5 worm cellular contexts compared by ENCODE assay signal in the genomic region with DNA sequence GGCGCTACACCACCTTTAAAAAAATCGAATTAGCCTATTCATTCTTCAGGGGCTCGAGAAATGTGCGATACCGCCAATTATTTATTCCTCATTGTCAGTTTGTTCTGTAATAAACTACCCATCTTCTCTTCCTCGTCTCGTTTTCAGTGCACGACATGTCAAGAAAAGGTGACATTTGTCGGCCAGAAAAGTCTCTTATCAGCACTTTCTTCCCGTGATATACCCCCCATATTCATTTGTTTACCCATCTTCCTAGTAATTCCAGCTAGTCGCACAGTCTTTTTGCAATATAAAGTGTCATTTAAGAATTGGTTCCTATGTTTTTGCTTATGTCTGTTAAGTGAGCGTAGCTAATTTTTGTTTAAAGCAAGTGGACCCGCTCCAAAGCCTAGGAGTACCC.
A peak's percentile ranks its signal among the peaks of the same experiment; 100 is the strongest.
TF ChIP-seq lines count a peak whose summit lies in the region.

No protein-coding gene starts in this region.

TF ChIP-seq in whole organism, L1 larva, 84 proteins besides CTCF, POLR2A, EP300 and RAD21:
- no peak for TF ChIP-seq lir-3 (tag; optimal IDR thresholded peaks at IDR 0.05; lab: Kevin White, UChicago; ENCODE audit: poor library complexity)
- TF ChIP-seq nhr-85 (tag; lab: Kevin White, UChicago): no peak
- no peak for TF ChIP-seq ceh-88 (GFP tag; IDR thresholded peaks at IDR 0.05; lab: Robert Waterston, UW)
- TF ChIP-seq elt-2 (tag; optimal IDR thresholded peaks at IDR 0.05; lab: Kevin White, UChicago): peak; percentile 80
- TF ChIP-seq pax-3 (tag; optimal IDR thresholded peaks at IDR 0.05; lab: Kevin White, UChicago): no peak
- TF ChIP-seq dsc-1 (tag; optimal IDR thresholded peaks at IDR 0.05; lab: Kevin White, UChicago): no peak
- TF ChIP-seq pqm-1 (tag; optimal IDR thresholded peaks at IDR 0.05; lab: Kevin White, UChicago): peak; percentile 39
- no peak for TF ChIP-seq ceh-82 (tag; optimal IDR thresholded peaks at IDR 0.05; lab: Kevin White, UChicago)
- TF ChIP-seq efl-1 (optimal IDR thresholded peaks at IDR 0.05; lab: Kevin White, UChicago): no peak
- peak in 1 of 2 experiments; percentile 60 for TF ChIP-seq efl-1 (GFP tag; optimal IDR thresholded peaks at IDR 0.05 in 1 of 2; lab: Kevin White, UChicago)
- peak in 1 of 2 experiments; percentile 22 for TF ChIP-seq lin-35 (GFP tag; optimal IDR thresholded peaks at IDR 0.05; lab: Kevin White, UChicago)
- TF ChIP-seq isw-1 (GFP tag; IDR thresholded peaks at IDR 0.05; lab: Robert Waterston, UW): no peak
TF ChIP-seq in whole organism, L1 larva: peak in this region for 4.

TF ChIP-seq in whole organism, L2 larva, 48 proteins besides CTCF, POLR2A, EP300 and RAD21:
- TF ChIP-seq fos-1 (tag; optimal IDR thresholded peaks at IDR 0.05; lab: Kevin White, UChicago) (peak; percentile 70), skn-1 (tag; optimal IDR thresholded peaks at IDR 0.05; lab: Kevin White, UChicago) (peak; percentile 11), ama-1 (optimal IDR thresholded peaks at IDR 0.05; lab: Kevin White, UChicago) (no peak)
TF ChIP-seq in whole organism, L2 larva: peak in this region for 2.

TF ChIP-seq in whole organism, L3 larva, 47 proteins besides CTCF, POLR2A, EP300 and RAD21:
- TF ChIP-seq mml-1 (tag; optimal IDR thresholded peaks at IDR 0.05; lab: Kevin White, UChicago): no peak
- TF ChIP-seq skn-1 (tag; optimal IDR thresholded peaks at IDR 0.05; lab: Kevin White, UChicago): no peak
- TF ChIP-seq ztf-4 (tag; optimal IDR thresholded peaks at IDR 0.05; lab: Kevin White, UChicago): no peak
- no peak for TF ChIP-seq lin-15B (tag; optimal IDR thresholded peaks at IDR 0.05; lab: Kevin White, UChicago)
- no peak for TF ChIP-seq ama-1 (optimal IDR thresholded peaks at IDR 0.05; lab: Kevin White, UChicago)
- TF ChIP-seq fkh-2 (tag; optimal IDR thresholded peaks at IDR 0.05; lab: Kevin White, UChicago): no peak
- TF ChIP-seq elt-2 (tag; optimal IDR thresholded peaks at IDR 0.05; lab: Kevin White, UChicago): peak; percentile 73
- TF ChIP-seq nhr-25 (tag; optimal IDR thresholded peaks at IDR 0.05; lab: Kevin White, UChicago): no peak
- no peak for TF ChIP-seq egl-27 (tag; optimal IDR thresholded peaks at IDR 0.05; lab: Kevin White, UChicago)
- TF ChIP-seq nhr-67 (tag; optimal IDR thresholded peaks at IDR 0.05; lab: Kevin White, UChicago): no peak
- TF ChIP-seq nhr-77 (tag; optimal IDR thresholded peaks at IDR 0.05; lab: Kevin White, UChicago): no peak
- no peak for TF ChIP-seq nhr-23 (tag; optimal IDR thresholded peaks at IDR 0.05; lab: Kevin White, UChicago)
- no peak for TF ChIP-seq R02D3.7 (tag; optimal IDR thresholded peaks at IDR 0.05; lab: Kevin White, UChicago)
- TF ChIP-seq hmg-11 (tag; optimal IDR thresholded peaks at IDR 0.05; lab: Kevin White, UChicago): no peak
- TF ChIP-seq mdl-1 (tag; optimal IDR thresholded peaks at IDR 0.05; lab: Kevin White, UChicago): no peak
- TF ChIP-seq lsy-12 (tag; optimal IDR thresholded peaks at IDR 0.05; lab: Kevin White, UChicago): no peak
- peak; percentile 9 for TF ChIP-seq pha-4 (tag; optimal IDR thresholded peaks at IDR 0.05; lab: Kevin White, UChicago)
- TF ChIP-seq pqm-1 (tag; optimal IDR thresholded peaks at IDR 0.05; lab: Kevin White, UChicago): peak; percentile 15
- peak; percentile 51 for TF ChIP-seq jun-1 (tag; optimal IDR thresholded peaks at IDR 0.05; lab: Kevin White, UChicago)
- no peak for TF ChIP-seq fkh-10 (GFP tag; optimal IDR thresholded peaks at IDR 0.05; lab: Kevin White, UChicago)
- no peak for TF ChIP-seq zag-1 (tag; optimal IDR thresholded peaks at IDR 0.05; lab: Kevin White, UChicago)
- no peak for TF ChIP-seq nhr-237 (tag; optimal IDR thresholded peaks at IDR 0.05; lab: Kevin White, UChicago)
- TF ChIP-seq ceh-28 (tag; optimal IDR thresholded peaks at IDR 0.05; lab: Kevin White, UChicago): no peak

TF ChIP-seq in whole organism, L4 larva, 104 proteins besides CTCF, POLR2A, EP300 and RAD21:
- TF ChIP-seq nhr-102 (tag; optimal IDR thresholded peaks at IDR 0.05; lab: Kevin White, UChicago): no peak
- TF ChIP-seq ztf-11 (tag; optimal IDR thresholded peaks at IDR 0.05; lab: Kevin White, UChicago): no peak
- TF ChIP-seq pqm-1 (tag; optimal IDR thresholded peaks at IDR 0.05; lab: Kevin White, UChicago): peak; percentile 66
- TF ChIP-seq dmd-6 (GFP tag; IDR thresholded peaks at IDR 0.05; lab: Robert Waterston, UW): peak; percentile 55
- peak; percentile 39 for TF ChIP-seq hlh-11 (tag; optimal IDR thresholded peaks at IDR 0.05; lab: Kevin White, UChicago)
- no peak for TF ChIP-seq ceh-32 (tag; optimal IDR thresholded peaks at IDR 0.05; lab: Kevin White, UChicago; ENCODE audit: poor library complexity)
- no peak for TF ChIP-seq fkh-10 (GFP tag; optimal IDR thresholded peaks at IDR 0.05; lab: Kevin White, UChicago)
- no peak for TF ChIP-seq aha-1 (tag; lab: Kevin White, UChicago)
- TF ChIP-seq nhr-28 (tag; optimal IDR thresholded peaks at IDR 0.05; lab: Kevin White, UChicago): peak; percentile 48
- no peak for TF ChIP-seq T26A8.4 (GFP tag; IDR thresholded peaks at IDR 0.05; lab: Robert Waterston, UW)
- no peak for TF ChIP-seq mxl-3 (GFP tag; optimal IDR thresholded peaks at IDR 0.05; lab: Kevin White, UChicago)
- TF ChIP-seq php-3 (GFP tag; IDR thresholded peaks at IDR 0.05; lab: Robert Waterston, UW): 0 out of 2 replicates have a peak, but pooled peaks have one; percentile 18

TF ChIP-seq in whole organism, young adult, 124 proteins besides CTCF, POLR2A, EP300 and RAD21:
- TF ChIP-seq nhr-80 (tag; optimal IDR thresholded peaks at IDR 0.05; lab: Kevin White, UChicago) (peak; percentile 55), F33H1.4 (GFP tag; IDR thresholded peaks at IDR 0.05; lab: Robert Waterston, UW) (no peak), dox-1 (GFP tag; IDR thresholded peaks at IDR 0.05; lab: Robert Waterston, UW) (0 out of 2 replicates have a peak, but pooled peaks have one; percentile 21), bed-1 (GFP tag; IDR thresholded peaks at IDR 0.05; lab: Robert Waterston, UW) (no peak)
